Fruit fly (Drosophila melanogaster) whole organism, prepupa: ENCODE measurements around the gene CG31937.

ENCODE experiments used
- Blimp-1 ChIP-seq: fragments of 200-800 bp; sonication (Bioruptor generic); optimal IDR thresholded peaks from 3 replicates; lab custom pipeline; 2017; ENCODE audit warnings: missing biosample characterization, missing genetic modification characterization, mild to moderate bottlenecking, moderate library complexity, missing genetic modification reagents
- CG10631 ChIP-seq: fragments of 200-800 bp; sonication (Bioruptor generic); optimal IDR thresholded peaks from 2 replicates; lab custom pipeline; 2016; ENCODE audit warnings: missing biosample characterization, missing genetic modification characterization
- CG10669 ChIP-seq: fragments of 200-800 bp; sonication (Bioruptor generic); optimal IDR thresholded peaks from 3 replicates; lab custom pipeline; 2018; ENCODE audit warnings: missing biosample characterization, mild to moderate bottlenecking, missing genetic modification characterization, moderate library complexity
- CG11294 ChIP-seq: fragments of 200-800 bp; sonication (Bioruptor generic); IDR thresholded peaks from 2 replicates; pipeline ENCODE4 v1.3.6; 2022; ENCODE audit warnings: missing biosample characterization, missing genetic modification characterization
- CG11902 ChIP-seq: fragments of 200-800 bp; sonication (Bioruptor generic); optimal IDR thresholded peaks from 3 replicates; lab custom pipeline; 2016; ENCODE audit warnings: missing biosample characterization, missing genetic modification characterization
- CG15336 ChIP-seq: fragments of 200-800 bp; sonication (Bioruptor generic); IDR thresholded peaks from 2 replicates; pipeline ENCODE4 v1.3.6; 2022; ENCODE audit warnings: missing biosample characterization, missing genetic modification characterization
- CG16779 ChIP-seq: fragments of 200-800 bp; sonication (Bioruptor generic); optimal IDR thresholded peaks from 3 replicates; lab custom pipeline; 2017; ENCODE audit warnings: missing biosample characterization, mild to moderate bottlenecking, missing genetic modification characterization
- CG3032 ChIP-seq: fragments of 200-800 bp; optimal IDR thresholded peaks from 2 replicates; lab custom pipeline; 2019; ENCODE audit warnings: missing biosample characterization, mild to moderate bottlenecking, missing genetic modification characterization, moderate library complexity
- CG4318 ChIP-seq: fragments of 200-800 bp; sonication (Bioruptor generic); optimal IDR thresholded peaks from 3 replicates; lab custom pipeline; 2017; ENCODE audit warnings: missing biosample characterization, mild to moderate bottlenecking, missing genetic modification characterization
- CG6163 ChIP-seq: fragments of 200-800 bp; sonication (Bioruptor generic); IDR thresholded peaks from 3 replicates; pipeline ENCODE4 v1.3.6; 2022; ENCODE audit warnings: missing biosample characterization, missing genetic modification characterization
- CG8119 ChIP-seq: fragments of 200-800 bp; sonication (Bioruptor generic); IDR thresholded peaks from 3 replicates; pipeline ENCODE4 v1.3.6; 2022; ENCODE audit warnings: missing biosample characterization, missing genetic modification characterization
- CG8319 ChIP-seq: fragments of 200-800 bp; sonication (Bioruptor generic); optimal IDR thresholded peaks from 3 replicates; lab custom pipeline; 2016; ENCODE audit warnings: missing biosample characterization, missing genetic modification characterization
- CG9139 ChIP-seq: fragments of 200-800 bp; sonication (Bioruptor generic); optimal IDR thresholded peaks from 3 replicates; lab custom pipeline; 2017; ENCODE audit warnings: missing biosample characterization, mild to moderate bottlenecking, missing genetic modification characterization
- Eip78C ChIP-seq: fragments of 200-800 bp; sonication (Bioruptor generic); peaks from one replicate; lab custom pipeline; 2016; ENCODE audit warnings: missing biosample characterization, missing genetic modification characterization
- Eip93F ChIP-seq: fragments of 200-800 bp; sonication (Bioruptor generic); optimal IDR thresholded peaks from 2 replicates; lab custom pipeline; 2016; ENCODE audit warnings: missing biosample characterization, mild to moderate bottlenecking, missing genetic modification characterization
- Ets21C ChIP-seq: fragments of 200-800 bp; sonication (Bioruptor generic); optimal IDR thresholded peaks from 3 replicates; lab custom pipeline; 2016; ENCODE audit warnings: missing biosample characterization, missing genetic modification characterization
- Ets96B ChIP-seq: fragments of 200-800 bp; optimal IDR thresholded peaks from 2 replicates; lab custom pipeline; 2019; ENCODE audit warnings: missing biosample characterization, mild to moderate bottlenecking, missing genetic modification characterization, moderate library complexity
- Hr38 ChIP-seq: sonication (Bioruptor generic); optimal IDR thresholded peaks from 2 replicates; lab custom pipeline; 2016; ENCODE audit warnings: missing biosample characterization, missing genetic modification characterization
- Hr39 ChIP-seq: fragments of 200-800 bp; sonication (Bioruptor generic); optimal IDR thresholded peaks from 2 replicates; lab custom pipeline; 2016; ENCODE audit warnings: missing biosample characterization, missing genetic modification characterization
- Lpt ChIP-seq: fragments of 200-800 bp; sonication (Bioruptor generic); optimal IDR thresholded peaks from 3 replicates; lab custom pipeline; 2016; ENCODE audit warnings: missing biosample characterization, missing genetic modification characterization
- Met ChIP-seq: fragments of 200-800 bp; sonication (Bioruptor generic); optimal IDR thresholded peaks from 3 replicates; lab custom pipeline; 2016; ENCODE audit warnings: missing biosample characterization, missing genetic modification characterization
- OdsH ChIP-seq: fragments of 200-800 bp; sonication (Bioruptor generic); optimal IDR thresholded peaks from 3 replicates; lab custom pipeline; 2016; ENCODE audit warnings: missing biosample characterization, missing genetic modification characterization
- Smox ChIP-seq: fragments of 200-800 bp; sonication (Bioruptor generic); optimal IDR thresholded peaks from 3 replicates; lab custom pipeline; 2016; ENCODE audit warnings: missing biosample characterization, missing genetic modification characterization
- Sox102F ChIP-seq: fragments of 200-800 bp; sonication (Bioruptor generic); optimal IDR thresholded peaks from 2 replicates; lab custom pipeline; 2016; ENCODE audit warnings: missing biosample characterization, mild to moderate bottlenecking, missing genetic modification characterization
- Sox14 ChIP-seq: fragments of 200-800 bp; sonication (Bioruptor generic); optimal IDR thresholded peaks from 3 replicates; lab custom pipeline; 2016; ENCODE audit warnings: missing biosample characterization, missing genetic modification characterization
- Sox15 ChIP-seq: fragments of 200-800 bp; sonication (Bioruptor generic); optimal IDR thresholded peaks from 3 replicates; lab custom pipeline; 2016; ENCODE audit warnings: missing biosample characterization, missing genetic modification characterization
- acj6 ChIP-seq: fragments of 200-800 bp; sonication (Bioruptor generic); optimal IDR thresholded peaks from 3 replicates; lab custom pipeline; 2016; ENCODE audit warnings: missing biosample characterization, missing genetic modification characterization
- cyc ChIP-seq: fragments of 200-800 bp; sonication (Bioruptor generic); optimal IDR thresholded peaks from 3 replicates; lab custom pipeline; 2016; ENCODE audit warnings: missing biosample characterization, missing genetic modification characterization
- dac ChIP-seq: fragments of 200-800 bp; sonication (Bioruptor generic); optimal IDR thresholded peaks from 2 replicates; lab custom pipeline; 2017; ENCODE audit warnings: missing biosample characterization, mild to moderate bottlenecking, missing genetic modification characterization
- dsx ChIP-seq: fragments of 200-800 bp; optimal IDR thresholded peaks from 3 replicates; lab custom pipeline; 2019; ENCODE audit warnings: missing biosample characterization, mild to moderate bottlenecking, missing genetic modification characterization, moderate library complexity; ENCODE audit not compliant: poor library complexity, severe bottlenecking
- eg ChIP-seq: fragments of 200-800 bp; sonication (Bioruptor generic); IDR thresholded peaks from 3 replicates; pipeline ENCODE4 v1.3.6; 2022; ENCODE audit warnings: missing biosample characterization, missing genetic modification characterization
- fd59A ChIP-seq: fragments of 200-800 bp; sonication (Bioruptor generic); optimal IDR thresholded peaks from 2 replicates; lab custom pipeline; 2017; ENCODE audit warnings: missing biosample characterization, mild to moderate bottlenecking, missing genetic modification characterization, missing genetic modification reagents
- fd85E ChIP-seq: fragments of 200-800 bp; sonication (Bioruptor generic); optimal IDR thresholded peaks from 3 replicates; lab custom pipeline; 2016; ENCODE audit warnings: missing biosample characterization, missing genetic modification characterization
- net ChIP-seq: fragments of 200-800 bp; sonication (Bioruptor generic); optimal IDR thresholded peaks from 3 replicates; lab custom pipeline; 2016; ENCODE audit warnings: missing biosample characterization, missing genetic modification characterization
- pdm3 ChIP-seq: fragments of 200-800 bp; sonication (Bioruptor generic); optimal IDR thresholded peaks from 3 replicates; lab custom pipeline; 2016; ENCODE audit warnings: missing biosample characterization, missing genetic modification characterization
- salr ChIP-seq, 2 experiments: fragments of 200-800 bp; sonication (Bioruptor generic); optimal IDR thresholded peaks; 3 replicates each; lab custom pipeline; 2016 to 2018; ENCODE audit warnings: missing biosample characterization in 2 of 2, missing genetic modification characterization in 2 of 2, mild to moderate bottlenecking in 1 of 2
- spab ChIP-seq: fragments of 200-800 bp; sonication (Bioruptor generic); optimal IDR thresholded peaks from 2 replicates; lab custom pipeline; 2017; ENCODE audit warnings: missing biosample characterization, mild to moderate bottlenecking, missing genetic modification characterization, missing genetic modification reagents
- ss ChIP-seq, 2 experiments: fragments of 200-800 bp; sonication (Bioruptor generic); optimal IDR thresholded peaks; 2 replicates in 1 of 2; 3 replicates in 1 of 2; lab custom pipeline; 2017 to 2018; ENCODE audit warnings: mild to moderate bottlenecking in 2 of 2, missing biosample characterization in 2 of 2, missing genetic modification characterization in 2 of 2, moderate library complexity in 1 of 2
- svp ChIP-seq: fragments of 200-800 bp; sonication (Bioruptor generic); peaks from one replicate; lab custom pipeline; 2016; ENCODE audit warnings: missing biosample characterization, missing genetic modification characterization
- topi ChIP-seq: fragments of 200-800 bp; sonication (Bioruptor generic); optimal IDR thresholded peaks from 3 replicates; lab custom pipeline; 2016; ENCODE audit warnings: missing biosample characterization, missing genetic modification characterization
- vri ChIP-seq: fragments of 200-800 bp; sonication (Bioruptor generic); optimal IDR thresholded peaks from 3 replicates; lab custom pipeline; 2016; ENCODE audit warnings: missing biosample characterization, mild to moderate bottlenecking, missing genetic modification characterization

The CG31937 gene

DNA sequence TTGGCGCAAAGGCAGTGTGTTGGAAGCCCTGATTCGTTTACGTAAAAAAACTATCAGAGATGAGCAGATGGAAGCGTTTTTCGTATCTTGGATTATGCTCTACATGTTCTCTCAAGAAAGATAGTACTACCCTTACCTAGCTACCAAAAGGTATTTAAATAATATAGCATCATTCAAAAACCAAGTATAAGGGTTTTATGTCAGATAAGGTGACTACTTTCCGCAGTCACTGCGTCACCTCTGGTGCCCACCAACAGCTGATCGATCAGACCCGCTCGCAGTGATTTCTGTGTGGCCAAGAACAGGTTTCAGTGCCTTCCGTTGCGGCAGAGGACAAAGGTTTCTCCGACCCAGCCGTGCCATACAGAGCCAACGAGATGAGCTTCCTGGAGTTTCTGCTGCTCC lies at the start of gene CG31937, which contains the start of gene Eno (continued):
- peak; percentile 41 for TF ChIP-seq CG4318 (GFP tag; lab: Kevin White, UChicago)
- no peak for TF ChIP-seq CG11294 (GFP tag; lab: Robert Waterston, UW)
- TF ChIP-seq Sox15 (GFP tag; lab: Kevin White, UChicago), result no peak
- peak; percentile 29 for TF ChIP-seq Smox (GFP tag; lab: Kevin White, UChicago)
- TF ChIP-seq salr (GFP tag; optimal IDR thresholded peaks at IDR 0.05; lab: Kevin White, UChicago), result peak in 1 of 2 experiments; percentile 47
- TF ChIP-seq Sox102F (GFP tag; lab: Kevin White, UChicago), result peak; percentile 64
- no peak for TF ChIP-seq CG11902
- peak; percentile 39; the same call in 1 of the 3 replicates for TF ChIP-seq CG6163 (GFP tag; lab: Robert Waterston, UW)

- TF ChIP-seq Eip93F (GFP tag; lab: Kevin White, UChicago), result peak; percentile 50
- TF ChIP-seq vri (GFP tag; lab: Kevin White, UChicago), result peak; percentile 89
- TF ChIP-seq topi (GFP tag; lab: Kevin White, UChicago), result no peak
- no peak for TF ChIP-seq fd85E (GFP tag; lab: Kevin White, UChicago)
- no peak for TF ChIP-seq Hr39 (GFP tag; lab: Kevin White, UChicago)
- TF ChIP-seq, all 60 proteins: peak for 2
Measured at dm6 chr2L:1692857-1693256, 36.8 kb upstream of the CG31937 start.

dm6 chr2L:1696269-1696668 lies 33.4 kb upstream of the CG31937 start:
- no peak for TF ChIP-seq Blimp-1 (GFP tag; lab: Kevin White, UChicago)
- no peak for TF ChIP-seq CG16779 (tag; lab: Kevin White, UChicago)
- no peak for TF ChIP-seq Met (GFP tag; lab: Kevin White, UChicago)
- TF ChIP-seq Lpt, result no peak
- TF ChIP-seq ss (GFP tag; optimal IDR thresholded peaks at IDR 0.05; lab: Kevin White, UChicago), result no peak
- no peak for TF ChIP-seq dsx
- no peak for TF ChIP-seq CG3032
- no peak for TF ChIP-seq Hr38 (GFP tag; lab: Kevin White, UChicago)
- TF ChIP-seq OdsH (GFP tag; lab: Kevin White, UChicago), result no peak
- no peak for TF ChIP-seq fd85E (GFP tag; lab: Kevin White, UChicago)
- no peak for TF ChIP-seq CG9139 (GFP tag; lab: Kevin White, UChicago)
- no peak for TF ChIP-seq spab
- no peak for TF ChIP-seq dac (GFP tag; lab: Kevin White, UChicago)
- TF ChIP-seq CG15336 (GFP tag; lab: Robert Waterston, UW), result no peak
- TF ChIP-seq svp (GFP tag; lab: Kevin White, UChicago), result no peak
- no peak for TF ChIP-seq CG8119 (GFP tag; lab: Robert Waterston, UW)
- TF ChIP-seq CG6163 (GFP tag; lab: Robert Waterston, UW), result no peak
- TF ChIP-seq Eip78C (GFP tag; lab: Kevin White, UChicago), result no peak
- no peak for TF ChIP-seq net

dm6 chr2L:1704746-1705145 lies 24.9 kb upstream of the CG31937 start, which contains the start of gene cpb:
cpb (plus strand) TSS chr2L:1704902.
- TF ChIP-seq pdm3, result no peak
- no peak for TF ChIP-seq Met (GFP tag; lab: Kevin White, UChicago)
- TF ChIP-seq Ets96B (tag; lab: Kevin White, UChicago), result no peak
- TF ChIP-seq CG4318 (GFP tag; lab: Kevin White, UChicago), result no peak
- no peak for TF ChIP-seq fd59A (GFP tag; lab: Kevin White, UChicago)
- TF ChIP-seq acj6 (GFP tag; lab: Kevin White, UChicago), result no peak
- no peak for TF ChIP-seq CG10631 (GFP tag; lab: Kevin White, UChicago)
- TF ChIP-seq Sox14 (GFP tag; lab: Kevin White, UChicago), result no peak
- no peak for TF ChIP-seq CG15336 (GFP tag; lab: Robert Waterston, UW)
- no peak for TF ChIP-seq Hr39 (GFP tag; lab: Kevin White, UChicago)
- no peak for TF ChIP-seq CG11294 (GFP tag; lab: Robert Waterston, UW)
- TF ChIP-seq cyc (GFP tag; lab: Kevin White, UChicago), result no peak
- no peak for TF ChIP-seq net
- no peak for TF ChIP-seq Hr38 (GFP tag; lab: Kevin White, UChicago)
- no peak for TF ChIP-seq Smox (GFP tag; lab: Kevin White, UChicago)
- no peak for TF ChIP-seq CG10669 (GFP tag; lab: Kevin White, UChicago)
- TF ChIP-seq Ets21C (GFP tag; lab: Kevin White, UChicago), result no peak
- no peak for TF ChIP-seq eg (GFP tag; lab: Robert Waterston, UW)
- no peak for TF ChIP-seq CG8319
